Worm (Caenorhabditis elegans): ENCODE data around the gene F07C6.2.
A peak's percentile ranks its signal among the peaks of the same experiment; 100 is the strongest.

F07C6.2 gene

ce11 chrIV:12790871-12791270, at the start of gene F07C6.2:
Gene F07C6.2 (plus strand): TSS chrIV:12791171.
- TF ChIP-seq lin-32 (GFP tag; optimal IDR thresholded peaks at IDR 0.05) (no peak), elt-1 (tag; optimal IDR thresholded peaks at IDR 0.05; ENCODE audit: borderline replicate concordance, insufficient read depth) (no peak), mab-5 (tag; optimal IDR thresholded peaks at IDR 0.05) (no peak), unc-62 (GFP tag; optimal IDR thresholded peaks at IDR 0.05) (no peak), ceh-39 (tag; optimal IDR thresholded peaks at IDR 0.05) (no peak), flh-1 (GFP tag; optimal IDR thresholded peaks at IDR 0.05) (no peak), mls-2 (tag; optimal IDR thresholded peaks at IDR 0.05) (no peak), nhr-237 (tag; optimal IDR thresholded peaks at IDR 0.05) (no peak)

DNA sequence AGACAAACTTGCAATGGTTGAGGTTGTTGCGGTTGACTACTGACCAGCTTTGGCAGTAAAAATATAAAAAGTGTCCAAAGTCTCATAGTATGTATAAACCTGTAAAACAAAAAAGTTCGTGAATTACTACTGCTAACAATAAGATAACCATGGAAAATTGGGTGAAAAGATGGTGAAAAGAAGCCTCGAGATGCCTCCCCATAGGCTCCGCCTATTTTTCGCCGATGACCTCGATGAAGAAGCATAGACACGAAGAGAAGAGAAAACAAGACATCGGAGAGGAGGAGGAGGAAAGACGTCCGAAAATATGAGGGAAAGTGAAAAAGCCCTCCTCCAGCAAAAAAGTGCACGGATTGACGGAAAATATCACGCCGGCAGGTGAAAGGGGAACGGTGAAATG, 49.5 kb upstream of the F07C6.2 start, which contains the start of gene T23F6.5:
Gene T23F6.5 (minus strand): TSS at position 101 of the 400 bp plus-strand sequence.
- TF ChIP-seq ceh-39 (tag; optimal IDR thresholded peaks at IDR 0.05) = no peak
- peak; percentile 29 for TF ChIP-seq blmp-1 (tag; optimal IDR thresholded peaks at IDR 0.05)

DNA sequence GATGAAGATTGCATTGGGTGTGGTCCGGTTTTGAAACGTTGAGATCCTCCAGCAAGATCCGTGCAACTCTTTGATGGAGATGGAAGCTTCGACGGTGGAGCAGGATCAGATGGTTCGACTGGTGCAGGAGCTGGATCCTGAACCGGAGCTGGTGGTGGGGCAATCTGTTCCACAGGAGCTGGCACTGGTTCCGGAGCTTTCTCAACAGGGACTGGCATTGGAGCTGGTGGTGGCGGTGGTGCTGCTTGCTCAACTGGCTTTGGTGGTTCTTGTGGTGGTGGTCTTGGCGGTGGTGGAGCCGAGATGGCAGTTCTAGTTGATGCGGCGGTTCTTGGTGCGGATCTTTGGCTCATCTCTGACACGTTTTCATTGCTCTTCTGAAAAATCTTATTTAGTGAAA, 47.3 kb upstream of the F07C6.2 start:
- TF ChIP-seq ces-1 (GFP tag; optimal IDR thresholded peaks at IDR 0.05) (no peak), unc-62 (GFP tag; optimal IDR thresholded peaks at IDR 0.05) (no peak), lin-13 (tag; optimal IDR thresholded peaks at IDR 0.05) (no peak), ceh-43 (GFP tag; optimal IDR thresholded peaks at IDR 0.05) (no peak), mls-2 (tag; optimal IDR thresholded peaks at IDR 0.05) (no peak), unc-39 (tag; optimal IDR thresholded peaks at IDR 0.05) (no peak), mab-5 (tag; optimal IDR thresholded peaks at IDR 0.05) (no peak), nhr-76 (tag; optimal IDR thresholded peaks at IDR 0.05) (no peak), mep-1 (tag; optimal IDR thresholded peaks at IDR 0.05) (no peak)

DNA sequence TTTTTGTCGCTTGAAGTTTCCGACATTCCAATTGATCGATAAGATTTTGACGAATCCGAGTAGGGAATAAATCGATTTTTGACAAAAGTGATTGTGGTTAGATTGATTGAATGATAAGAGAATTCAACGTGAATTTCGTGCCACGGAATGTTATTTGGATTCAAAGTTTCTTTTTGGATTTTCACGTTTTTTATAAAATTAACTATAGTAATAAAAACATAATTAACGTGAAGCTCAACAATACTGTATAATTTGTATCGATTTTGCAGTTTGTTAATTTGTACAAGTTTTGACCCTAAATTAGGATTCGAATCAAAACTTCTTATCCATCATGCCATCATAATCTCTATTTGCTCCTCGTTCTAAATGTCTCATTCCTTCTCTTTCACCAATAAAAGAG, 46.3 kb upstream of the F07C6.2 start, which contains the start of gene C36H8.1:
Gene C36H8.1 (minus strand): TSS at position 101 of the 400 bp plus-strand sequence.
- TF ChIP-seq blmp-1 (tag; optimal IDR thresholded peaks at IDR 0.05) (no peak), tbx-8 (GFP tag; optimal IDR thresholded peaks at IDR 0.05) (no peak), nhr-28 (tag; optimal IDR thresholded peaks at IDR 0.05) (no peak)

DNA sequence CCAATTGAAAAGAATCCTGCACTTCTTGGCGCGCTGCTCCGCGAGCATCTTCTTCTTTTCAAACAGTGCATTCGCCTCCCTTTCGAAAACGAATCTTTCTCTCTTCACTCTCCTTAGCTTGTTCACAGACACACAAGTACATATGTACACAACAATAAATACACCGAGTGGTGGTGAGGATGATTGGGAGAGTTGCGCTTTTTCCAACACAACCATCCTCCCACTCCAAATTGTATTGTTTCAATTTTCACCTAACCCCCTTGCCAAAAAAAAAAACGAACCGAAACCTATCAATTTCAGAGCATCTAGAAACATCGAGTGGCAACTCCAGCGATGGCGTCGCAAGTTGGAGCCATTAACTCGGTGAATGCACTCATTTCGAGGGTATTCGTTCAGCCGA, 44.7 kb upstream of the F07C6.2 start, which contains the start of gene inx-6:
Gene inx-6 (plus strand): TSS at position 301 of the 400 bp plus-strand sequence.
- TF ChIP-seq lsy-2 (tag; optimal IDR thresholded peaks at IDR 0.05) (no peak), zip-8 (tag; optimal IDR thresholded peaks at IDR 0.05) (no peak)

- TF ChIP-seq zip-8 (tag; optimal IDR thresholded peaks at IDR 0.05) = no peak
- no peak for TF ChIP-seq elt-1 (tag; optimal IDR thresholded peaks at IDR 0.05; ENCODE audit: borderline replicate concordance, insufficient read depth)
- TF ChIP-seq elt-3 (tag; optimal IDR thresholded peaks at IDR 0.05) = no peak
- no peak for TF ChIP-seq mab-5 (tag; optimal IDR thresholded peaks at IDR 0.05)
- TF ChIP-seq cnd-1 (tag; optimal IDR thresholded peaks at IDR 0.05) = no peak
- TF ChIP-seq blmp-1 (tag; optimal IDR thresholded peaks at IDR 0.05) = no peak
Measured at ce11 chrIV:12748760-12749159, 42.2 kb upstream of the F07C6.2 start.

- TF ChIP-seq lin-32 (GFP tag; optimal IDR thresholded peaks at IDR 0.05) (no peak), nhr-237 (tag; optimal IDR thresholded peaks at IDR 0.05) (no peak), elt-3 (tag; optimal IDR thresholded peaks at IDR 0.05) (no peak), sem-2 (GFP tag; optimal IDR thresholded peaks at IDR 0.05) (no peak), tbx-8 (GFP tag; optimal IDR thresholded peaks at IDR 0.05) (no peak), unc-39 (tag; optimal IDR thresholded peaks at IDR 0.05) (no peak), elt-1 (tag; optimal IDR thresholded peaks at IDR 0.05; ENCODE audit: borderline replicate concordance, insufficient read depth) (no peak), unc-62 (GFP tag; optimal IDR thresholded peaks at IDR 0.05) (no peak), ceh-39 (tag; optimal IDR thresholded peaks at IDR 0.05) (no peak), M03D4.4 (tag; optimal IDR thresholded peaks at IDR 0.05) (no peak), pha-4 (tag; optimal IDR thresholded peaks at IDR 0.05) (no peak)
Measured at ce11 chrIV:12754170-12754569, 36.8 kb upstream of the F07C6.2 start.

DNA sequence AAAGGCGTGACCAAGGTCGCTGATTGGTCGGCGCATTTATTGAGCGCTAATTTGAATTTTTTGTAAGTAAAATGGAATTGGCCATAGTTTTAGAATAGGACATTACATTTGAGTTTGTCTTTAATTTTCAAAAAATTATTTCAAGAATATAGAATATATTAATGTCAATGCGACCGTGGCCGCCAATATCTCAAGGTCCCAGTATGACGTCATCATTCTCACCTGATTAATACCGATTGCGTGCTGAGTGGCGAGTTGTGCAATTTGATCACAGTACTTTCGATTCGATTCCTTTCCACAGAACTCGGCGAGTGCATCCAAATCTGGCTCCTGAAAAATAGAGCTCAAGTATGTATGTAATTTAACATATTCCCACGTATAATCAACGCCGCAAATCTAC, 35.3 kb upstream of the F07C6.2 start:
- TF ChIP-seq lin-13 (tag; optimal IDR thresholded peaks at IDR 0.05) (no peak), lin-32 (GFP tag; optimal IDR thresholded peaks at IDR 0.05) (no peak), zip-8 (tag; optimal IDR thresholded peaks at IDR 0.05) (peak; percentile 93), mab-5 (tag; optimal IDR thresholded peaks at IDR 0.05) (no peak), nhr-12 (tag; optimal IDR thresholded peaks at IDR 0.05) (no peak), blmp-1 (tag; optimal IDR thresholded peaks at IDR 0.05) (no peak)
